Worm (Caenorhabditis elegans) whole organism, young adult: ENCODE measurements around the gene R11.4.
A peak's percentile ranks its signal among the peaks of the same experiment; 100 is the strongest.

ENCODE experiments used
- B0035.1 ChIP-seq: sonication (generic microtip); optimal IDR thresholded peaks from 2 replicates; lab custom pipeline; 2016; ENCODE audit warnings: missing genetic modification characterization, mild to moderate bottlenecking, missing compliant biosample characterization, missing genotype, missing genetic modification reagents
- F33H1.4 ChIP-seq: fragments of 200-800 bp; sonication (Bioruptor generic); IDR thresholded peaks from 2 replicates; pipeline ENCODE4 v1.3.6; 2022; ENCODE audit warnings: missing genetic modification reagents, missing genetic modification characterization, missing compliant biosample characterization
- K11D2.4 ChIP-seq: fragments of 200-800 bp; sonication (Bioruptor generic); IDR thresholded peaks from 2 replicates; pipeline ENCODE4 v1.3.6; 2022; ENCODE audit warnings: missing genetic modification reagents, missing genetic modification characterization, missing compliant biosample characterization
- Y53G8AR.9 ChIP-seq: fragments of 200-800 bp; sonication (Bioruptor generic); conservative IDR thresholded peaks from 2 replicates; pipeline ENCODE4 v1.3.6; 2022; ENCODE audit warnings: missing genetic modification reagents, missing genetic modification characterization, missing compliant biosample characterization
- Y95B8A.8 ChIP-seq: fragments of 200-800 bp; sonication (Bioruptor generic); IDR thresholded peaks from 2 replicates; pipeline ENCODE4 v1.3.6; 2022; ENCODE audit warnings: missing genetic modification reagents, missing genetic modification characterization, missing compliant biosample characterization
- ZK185.1 ChIP-seq: sonication (generic microtip); optimal IDR thresholded peaks from 2 replicates; lab custom pipeline; 2016; ENCODE audit warnings: mild to moderate bottlenecking, missing genetic modification characterization, missing compliant biosample characterization; ENCODE audit not compliant: poor library complexity, severe bottlenecking
- aptf-3 ChIP-seq: fragments of 200-800 bp; sonication (Bioruptor generic); IDR thresholded peaks from 2 replicates; pipeline ENCODE4 v1.3.6; 2022; ENCODE audit warnings: missing genetic modification characterization, missing compliant biosample characterization
- athp-1 ChIP-seq: sonication (generic microtip); optimal IDR thresholded peaks from 2 replicates; lab custom pipeline; 2017; ENCODE audit warnings: mild to moderate bottlenecking, missing genetic modification characterization, missing compliant biosample characterization
- ccch-3 ChIP-seq: fragments of 200-800 bp; sonication (Bioruptor generic); optimal IDR thresholded peaks from 2 replicates; lab custom pipeline; 2018; ENCODE audit warnings: mild to moderate bottlenecking, missing genetic modification characterization, missing compliant biosample characterization
- cebp-2 ChIP-seq: fragments of 200-800 bp; sonication (Bioruptor generic); IDR thresholded peaks from 2 replicates; pipeline ENCODE4 v1.3.6; 2022; ENCODE audit warnings: missing genetic modification characterization, missing compliant biosample characterization
- ceh-100 ChIP-seq: fragments of 200-800 bp; sonication (Bioruptor generic); IDR thresholded peaks from 2 replicates; pipeline ENCODE4 v1.3.6; 2022; ENCODE audit warnings: missing genetic modification reagents, missing genetic modification characterization, missing compliant biosample characterization
- ceh-79 ChIP-seq: sonication (generic microtip); optimal IDR thresholded peaks from 2 replicates; lab custom pipeline; 2017; ENCODE audit warnings: mild to moderate bottlenecking, missing genetic modification characterization, missing compliant biosample characterization
- ceh-91 ChIP-seq: fragments of 200-800 bp; sonication (Bioruptor generic); IDR thresholded peaks from 2 replicates; pipeline ENCODE4 v1.3.6; 2022; ENCODE audit warnings: missing genetic modification reagents, missing genetic modification characterization, missing compliant biosample characterization
- dpff-1 ChIP-seq: sonication (generic microtip); optimal IDR thresholded peaks from 2 replicates; lab custom pipeline; 2017; ENCODE audit warnings: mild to moderate bottlenecking, missing genetic modification characterization, missing compliant biosample characterization
- dpl-1 ChIP-seq: fragments of 150-350 bp; optimal IDR thresholded peaks from 2 replicates; lab custom pipeline; 2014; ENCODE audit warnings: missing biosample characterization, missing genetic modification reagents, missing genetic modification characterization
- egl-18 ChIP-seq: fragments of 200-800 bp; sonication (Bioruptor generic); IDR thresholded peaks from 2 replicates; pipeline ENCODE4 v1.3.6; 2022; ENCODE audit warnings: missing genetic modification reagents, missing genetic modification characterization, missing compliant biosample characterization
- fkh-3 ChIP-seq: sonication (generic microtip); optimal IDR thresholded peaks from 2 replicates; lab custom pipeline; 2016; ENCODE audit warnings: mild to moderate bottlenecking, missing genetic modification characterization, missing compliant biosample characterization
- gei-17 ChIP-seq: fragments of 200-800 bp; sonication (Bioruptor generic); optimal IDR thresholded peaks from 2 replicates; lab custom pipeline; 2018; ENCODE audit warnings: mild to moderate bottlenecking, missing genetic modification characterization, missing compliant biosample characterization
- hlh-26 ChIP-seq: fragments of 200-800 bp; sonication (Bioruptor generic); conservative IDR thresholded peaks from 2 replicates; pipeline ENCODE4 v1.3.6; 2022; ENCODE audit warnings: missing genetic modification reagents, missing genetic modification characterization, missing compliant biosample characterization
- hmg-20 ChIP-seq: fragments of 200-800 bp; sonication (Bioruptor generic); IDR thresholded peaks from 2 replicates; pipeline ENCODE4 v1.3.6; 2022; ENCODE audit warnings: missing genetic modification reagents, missing genetic modification characterization, missing compliant biosample characterization
- lag-1 ChIP-seq: fragments of 200-800 bp; sonication (Bioruptor generic); IDR thresholded peaks from 2 replicates; pipeline ENCODE4 v1.3.6; 2022; ENCODE audit warnings: missing genetic modification reagents, missing genetic modification characterization, missing compliant biosample characterization
- lin-26 ChIP-seq: fragments of 200-800 bp; sonication (Bioruptor generic); IDR thresholded peaks from 2 replicates; pipeline ENCODE4 v1.3.6; 2022; ENCODE audit warnings: missing genetic modification reagents, missing genetic modification characterization, missing compliant biosample characterization
- madf-3 ChIP-seq: fragments of 200-800 bp; sonication (Bioruptor generic); IDR thresholded peaks from 2 replicates; pipeline ENCODE4 v1.3.6; 2022; ENCODE audit warnings: missing genetic modification reagents, missing genetic modification characterization, missing compliant biosample characterization
- nhr-179 ChIP-seq: sonication (generic microtip); optimal IDR thresholded peaks from 2 replicates; lab custom pipeline; 2016; ENCODE audit warnings: mild to moderate bottlenecking, missing genetic modification characterization, missing compliant biosample characterization
- nhr-27 ChIP-seq: fragments of 200-800 bp; sonication (Bioruptor generic); optimal IDR thresholded peaks from 2 replicates; lab custom pipeline; 2018; ENCODE audit warnings: mild to moderate bottlenecking, missing genetic modification characterization, moderate library complexity, missing compliant biosample characterization
- nhr-90 ChIP-seq: sonication (generic microtip); optimal IDR thresholded peaks from 2 replicates; lab custom pipeline; 2016; ENCODE audit warnings: missing genotype, mild to moderate bottlenecking, missing genetic modification characterization, missing compliant biosample characterization
- pbrm-1 ChIP-seq: fragments of 200-800 bp; sonication (Bioruptor generic); IDR thresholded peaks from 2 replicates; pipeline ENCODE4 v1.3.6; 2022; ENCODE audit warnings: missing genetic modification reagents, missing genetic modification characterization, missing compliant biosample characterization
- rcor-1 ChIP-seq: fragments of 200-800 bp; sonication (Bioruptor generic); IDR thresholded peaks from 2 replicates; pipeline ENCODE4 v1.3.6; 2022; ENCODE audit warnings: missing genetic modification reagents, missing genetic modification characterization, missing compliant biosample characterization
- rec-8 ChIP-seq, 2 experiments: sonication (generic microtip); optimal IDR thresholded peaks; 2 replicates each; lab custom pipeline; 2016; ENCODE audit warnings: mild to moderate bottlenecking in 2 of 2, missing genetic modification characterization in 2 of 2, missing genetic modification reagents in 2 of 2, missing genotype in 2 of 2, missing biosample characterization in 1 of 2, missing compliant biosample characterization in 1 of 2, moderate library complexity in 1 of 2
- rpc-1 ChIP-seq, 2 experiments: fragments of 150-350 bp in 1 of 2; sonication (generic microtip) in 1 of 2; optimal IDR thresholded peaks; 2 replicates each; lab custom pipeline; 2014 to 2018; ENCODE audit warnings: missing biosample characterization in 1 of 2, missing genetic modification characterization in 1 of 2, missing genetic modification reagents in 1 of 2, missing genotype in 1 of 2
- snpc-4 ChIP-seq, 5 experiments: fragments of 150-350 bp in 1 of 5; sonication (generic microtip) in 4 of 5; optimal IDR thresholded peaks; 2 replicates each; lab custom pipeline; 2014 to 2018; ENCODE audit warnings: missing genetic modification characterization in 5 of 5, missing biosample characterization in 3 of 5, antibody characterized with exemption in 2 of 5, mild to moderate bottlenecking in 2 of 5, missing compliant biosample characterization in 2 of 5, missing genotype in 2 of 5, moderate library complexity in 2 of 5, missing genetic modification reagents in 1 of 5
- sptf-2 ChIP-seq: fragments of 200-800 bp; sonication (Bioruptor generic); optimal IDR thresholded peaks from 2 replicates; lab custom pipeline; 2018; ENCODE audit warnings: mild to moderate bottlenecking, missing genetic modification characterization, missing compliant biosample characterization
- tbp1 ChIP-seq: fragments of 200-800 bp; sonication (Bioruptor generic); optimal IDR thresholded peaks from 2 replicates; lab custom pipeline; 2018; ENCODE audit warnings: mild to moderate bottlenecking, missing genetic modification characterization, missing compliant biosample characterization
- zfh-2 ChIP-seq: fragments of 200-800 bp; sonication (Bioruptor generic); conservative IDR thresholded peaks from 2 replicates; pipeline ENCODE4 v1.3.6; 2022; ENCODE audit warnings: missing genetic modification reagents, missing genetic modification characterization, missing compliant biosample characterization
- ztf-26 ChIP-seq: sonication (generic microtip); optimal IDR thresholded peaks from 2 replicates; lab custom pipeline; 2017; ENCODE audit warnings: missing genetic modification characterization, missing compliant biosample characterization

Gene R11.4

DNA sequence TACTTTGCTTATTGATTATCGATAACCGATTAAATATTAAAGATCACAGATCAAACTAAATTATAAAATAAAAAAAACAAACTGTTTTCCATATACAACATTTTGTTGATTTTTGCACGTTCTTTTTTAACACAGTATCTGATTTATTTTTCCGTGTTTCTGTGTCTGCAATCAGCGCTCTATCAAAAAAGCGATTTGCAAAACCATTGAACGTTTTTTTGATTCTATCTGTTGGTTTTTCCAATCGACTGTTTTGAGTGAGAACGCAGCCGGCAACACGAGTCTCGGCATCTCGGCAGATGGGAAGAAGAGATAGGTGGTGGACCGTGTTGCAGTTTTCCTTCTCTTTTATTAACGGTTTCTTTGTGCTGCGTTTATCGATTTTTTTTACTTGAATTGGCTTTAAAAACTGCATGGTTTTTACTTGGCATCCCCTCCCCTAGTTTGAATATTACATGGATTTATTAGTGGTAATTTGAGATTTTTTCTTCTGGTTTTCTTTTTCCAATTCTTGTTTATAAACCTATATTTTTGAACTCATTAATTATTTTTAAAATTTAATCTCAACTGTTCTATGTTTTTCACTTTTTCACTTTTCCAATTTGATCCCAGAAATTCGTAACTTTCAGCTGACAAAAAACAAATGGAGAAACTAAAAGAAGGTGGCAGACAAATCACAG, 21.1 kb downstream of the R11.4 start, which contains the start of gene slc-25A21:
TSS of gene slc-25A21 (plus strand) at position 630 of the 680 bp plus-strand sequence.
- TF ChIP-seq B0035.1 (tag; lab: Kevin White, UChicago) (no peak), ccch-3 (GFP tag; lab: Kevin White, UChicago) (no peak), tbp1 (GFP tag; lab: Kevin White, UChicago) (no peak), dpl-1 (GFP tag; lab: Kevin White, UChicago) (no peak), Y53G8AR.9 (GFP tag; lab: Robert Waterston, UW) (no peak)

DNA sequence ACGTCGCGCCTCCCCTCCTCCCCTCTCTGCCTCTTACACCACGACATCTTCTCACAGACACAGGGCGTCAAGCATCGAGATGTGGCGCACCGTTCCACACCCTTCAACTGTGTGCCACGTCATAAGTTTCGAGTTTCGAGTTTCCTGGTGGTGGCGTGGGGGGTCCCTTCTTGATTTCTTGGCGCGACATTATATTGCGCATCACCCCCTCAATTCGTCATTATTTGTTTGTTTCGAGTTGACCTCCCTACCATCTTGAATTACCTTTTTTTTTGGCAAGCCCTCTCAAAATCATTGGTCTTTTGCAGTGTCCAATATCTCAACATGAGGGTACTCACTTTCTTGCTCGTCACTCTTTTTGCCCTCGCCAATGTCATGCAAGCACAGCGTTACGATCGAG, 26.3 kb downstream of the R11.4 start, which contains the start of gene nlp-67:
TSS of gene nlp-67 (plus strand) at position 301 of the 400 bp plus-strand sequence.
- TF ChIP-seq athp-1 (tag; lab: Kevin White, UChicago) (no peak), zfh-2 (GFP tag; lab: Robert Waterston, UW) (peak; percentile 24; the same call in 1 of the 2 replicates), nhr-179 (tag; lab: Kevin White, UChicago) (no peak), hlh-26 (GFP tag; lab: Robert Waterston, UW) (no peak), egl-18 (no peak), lag-1 (GFP tag; lab: Robert Waterston, UW) (no peak), madf-3 (GFP tag; lab: Robert Waterston, UW) (no peak), dpff-1 (tag; lab: Kevin White, UChicago) (no peak)

DNA sequence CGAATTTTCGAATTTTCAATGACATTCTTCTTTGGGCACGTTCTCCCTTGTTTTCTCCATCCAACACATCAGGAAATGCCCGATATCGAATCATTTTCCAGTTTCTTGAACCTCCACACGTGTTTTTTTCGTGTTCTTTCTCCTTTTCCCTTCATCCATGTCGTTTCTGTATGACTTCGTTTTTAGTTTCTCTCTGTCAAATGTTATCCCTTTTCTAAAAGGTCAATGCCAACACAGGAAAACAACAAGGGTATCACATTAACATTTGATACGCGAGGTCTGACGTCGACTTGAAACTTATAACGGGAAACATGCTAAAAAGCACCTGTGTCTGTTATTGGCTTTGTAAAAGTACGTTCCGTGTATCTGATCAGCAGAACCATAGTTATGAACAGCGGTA, 37.6 kb downstream of the R11.4 start:
- TF ChIP-seq dpl-1 (GFP tag; lab: Kevin White, UChicago) (no peak), fkh-3 (tag; lab: Kevin White, UChicago) (no peak), cebp-2 (GFP tag; lab: Robert Waterston, UW) (no peak), rpc-1 (optimal IDR thresholded peaks at IDR 0.05; lab: Kevin White, UChicago) (no peak), rpc-1 (tag; optimal IDR thresholded peaks at IDR 0.05; lab: Kevin White, UChicago) (no peak), nhr-27 (tag; lab: Kevin White, UChicago) (no peak), nhr-179 (tag; lab: Kevin White, UChicago) (no peak), Y95B8A.8 (GFP tag; lab: Robert Waterston, UW) (no peak), nhr-90 (tag; lab: Kevin White, UChicago) (no peak), F33H1.4 (no peak), sptf-2 (GFP tag; lab: Kevin White, UChicago) (no peak), ztf-26 (tag; lab: Kevin White, UChicago) (no peak), rcor-1 (no peak), ceh-91 (GFP tag; lab: Robert Waterston, UW) (no peak), rec-8 (tag; optimal IDR thresholded peaks at IDR 0.05; lab: Kevin White, UChicago) (no peak), lin-26 (GFP tag; lab: Robert Waterston, UW) (no peak), ceh-100 (no peak), hmg-20 (GFP tag; lab: Robert Waterston, UW) (no peak), gei-17 (GFP tag; lab: Kevin White, UChicago) (no peak), ZK185.1 (tag; lab: Kevin White, UChicago) (no peak), K11D2.4 (no peak)

DNA sequence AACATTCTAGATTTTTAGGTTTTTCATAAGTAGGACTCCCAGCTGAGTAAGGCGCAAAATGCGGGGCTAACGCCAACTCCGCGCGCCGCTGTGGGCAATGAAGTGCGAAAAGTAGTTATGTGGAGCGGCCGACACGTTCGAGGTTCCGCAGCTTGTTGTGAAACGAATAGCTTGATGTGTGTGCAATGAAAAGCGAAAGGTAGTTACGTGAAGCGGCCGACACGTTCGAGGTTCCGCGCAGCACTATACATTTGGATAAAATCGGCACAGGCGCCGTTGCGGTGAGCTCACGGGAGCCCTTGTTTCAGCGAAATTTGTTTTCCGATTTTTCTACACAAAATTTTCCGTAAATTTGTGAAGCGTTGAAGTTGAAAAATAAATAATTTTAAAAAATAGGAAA, 43.4 kb downstream of the R11.4 start:
- TF ChIP-seq pbrm-1 (GFP tag; lab: Robert Waterston, UW), result 0 out of 2 replicates have a peak, but pooled peaks have one; percentile 21
- TF ChIP-seq aptf-3 (GFP tag; lab: Robert Waterston, UW), result no peak
- TF ChIP-seq snpc-4 (GFP tag; optimal IDR thresholded peaks at IDR 0.05; lab: Kevin White, UChicago), result no peak
- peak in 2 of 4 experiments; percentile 80 to 85 for TF ChIP-seq snpc-4 (tag; optimal IDR thresholded peaks at IDR 0.05; lab: Kevin White, UChicago)
- TF ChIP-seq ceh-79, result no peak
